Worm (Caenorhabditis elegans) whole organism, L1 larva: Measurements from ENCODE around the gene T19A5.3.

Source experiments
- C04F5.9 ChIP-seq: sonication (generic microtip); optimal IDR thresholded peaks from 2 replicates; lab custom pipeline; 2016; ENCODE audit warnings: missing genetic modification characterization, missing compliant biosample characterization
- F16B12.6 ChIP-seq: fragments of 150-350 bp; optimal IDR thresholded peaks from 2 replicates; lab custom pipeline; 2014; ENCODE audit warnings: missing biosample characterization, missing genetic modification characterization
- Y116A8C.19 ChIP-seq: sonication (generic microtip); optimal IDR thresholded peaks from 2 replicates; lab custom pipeline; 2016; ENCODE audit warnings: missing compliant biosample characterization, missing genetic modification characterization, borderline replicate concordance
- blmp-1 ChIP-seq: fragments of 150-350 bp; optimal IDR thresholded peaks from 2 replicates; lab custom pipeline; 2014; ENCODE audit warnings: missing biosample characterization, missing genetic modification characterization
- ceh-63 ChIP-seq: fragments of 200-800 bp; sonication (Bioruptor generic); optimal IDR thresholded peaks from 2 replicates; lab custom pipeline; 2018; ENCODE audit warnings: mild to moderate bottlenecking, missing genetic modification characterization, missing compliant biosample characterization
- ceh-8 ChIP-seq: fragments of 200-800 bp; sonication (Bioruptor generic); optimal IDR thresholded peaks from 2 replicates; lab custom pipeline; 2018; ENCODE audit warnings: mild to moderate bottlenecking, missing genetic modification characterization, moderate library complexity, missing compliant biosample characterization
- ceh-82 ChIP-seq, 3 experiments: fragments of 150-350 bp in 1 of 3; sonication (generic microtip) in 2 of 3; optimal IDR thresholded peaks; 2 replicates each; lab custom pipeline; 2014 to 2017; ENCODE audit warnings: missing biosample characterization in 3 of 3, missing genetic modification characterization in 3 of 3
- ces-1 ChIP-seq: fragments of 150-350 bp; optimal IDR thresholded peaks from 2 replicates; lab custom pipeline; 2014; ENCODE audit warnings: missing biosample characterization, missing genetic modification reagents, missing genetic modification characterization
- dpl-1 ChIP-seq, 3 experiments: fragments of 150-350 bp in 2 of 3; sonication (generic microtip) in 1 of 3; optimal IDR thresholded peaks; 2 replicates each; lab custom pipeline; 2014 to 2017; ENCODE audit warnings: missing biosample characterization in 3 of 3, missing genetic modification characterization in 3 of 3, missing genetic modification reagents in 3 of 3
- dsc-1 ChIP-seq: sonication (generic microtip); optimal IDR thresholded peaks from 2 replicates; lab custom pipeline; 2016; ENCODE audit warnings: mild to moderate bottlenecking, missing genetic modification characterization, missing compliant biosample characterization
- efl-1 ChIP-seq, 4 experiments: fragments of 150-350 bp; optimal IDR thresholded peaks in 3 of 4; peaks in 1 of 4; 1 replicate in 1 of 4; 2 replicates in 3 of 4; lab custom pipeline; 2014; ENCODE audit warnings: missing biosample characterization in 2 of 4, missing genetic modification characterization in 2 of 4, missing genetic modification reagents in 2 of 4
- elt-2 ChIP-seq: sonication (generic microtip); optimal IDR thresholded peaks from 2 replicates; lab custom pipeline; 2016; ENCODE audit warnings: missing genetic modification characterization, mild to moderate bottlenecking, inconsistent platforms, missing compliant biosample characterization, missing genetic modification reagents
- elt-3 ChIP-seq, 6 experiments: fragments of 150-350 bp in 1 of 6; sonication (generic microtip); optimal IDR thresholded peaks; 2 replicates each; lab custom pipeline; 2017 to 2018; ENCODE audit warnings: missing biosample characterization in 6 of 6, missing genetic modification characterization in 6 of 6, inconsistent platforms in 1 of 6
- fkh-10 ChIP-seq: sonication (generic microtip); optimal IDR thresholded peaks from 2 replicates; lab custom pipeline; 2017; ENCODE audit warnings: missing biosample characterization, missing genetic modification reagents, missing genetic modification characterization
- hlh-17 ChIP-seq: fragments of 200-800 bp; sonication (Bioruptor generic); optimal IDR thresholded peaks from 2 replicates; lab custom pipeline; 2018; ENCODE audit warnings: missing genetic modification characterization, mild to moderate bottlenecking, missing compliant biosample characterization, moderate library complexity, borderline replicate concordance
- hlh-4 ChIP-seq: sonication (generic microtip); optimal IDR thresholded peaks from 2 replicates; lab custom pipeline; 2016; ENCODE audit warnings: mild to moderate bottlenecking, missing genetic modification characterization, missing compliant biosample characterization
- hpl-2 ChIP-seq: fragments of 150-350 bp; optimal IDR thresholded peaks from 2 replicates; lab custom pipeline; 2014; ENCODE audit warnings: missing biosample characterization, missing genetic modification reagents, missing genetic modification characterization
- irx-1 ChIP-seq: sonication (generic microtip); optimal IDR thresholded peaks from 2 replicates; lab custom pipeline; 2016; ENCODE audit warnings: missing genetic modification characterization, missing compliant biosample characterization
- lin-13 ChIP-seq: fragments of 150-350 bp; optimal IDR thresholded peaks from 2 replicates; lab custom pipeline; 2014; ENCODE audit warnings: missing biosample characterization, missing genetic modification reagents, missing genetic modification characterization
- lin-14 ChIP-seq: fragments of 200-800 bp; sonication (Bioruptor generic); optimal IDR thresholded peaks from 2 replicates; lab custom pipeline; 2018; ENCODE audit warnings: mild to moderate bottlenecking, missing genetic modification characterization, moderate library complexity, missing compliant biosample characterization
- lin-15B ChIP-seq: fragments of 150-350 bp; sonication (generic microtip); optimal IDR thresholded peaks from 3 replicates; lab custom pipeline; 2014; ENCODE audit warnings: missing biosample characterization, missing genetic modification characterization
- lin-35 ChIP-seq, 2 experiments: fragments of 150-350 bp; optimal IDR thresholded peaks; 2 replicates each; lab custom pipeline; 2014; ENCODE audit warnings: missing biosample characterization in 2 of 2, missing genetic modification characterization in 2 of 2, missing genetic modification reagents in 2 of 2
- lin-39 ChIP-seq: fragments of 150-350 bp; optimal IDR thresholded peaks from 2 replicates; lab custom pipeline; 2014; ENCODE audit warnings: missing biosample characterization, missing genetic modification reagents, missing genetic modification characterization
- nhr-12 ChIP-seq: sonication (generic microtip); optimal IDR thresholded peaks from 2 replicates; lab custom pipeline; 2017; ENCODE audit warnings: missing biosample characterization, missing genetic modification characterization
- nhr-19 ChIP-seq: fragments of 200-800 bp; sonication (Bioruptor generic); conservative IDR thresholded peaks from 2 replicates; pipeline ENCODE4 v1.3.6; 2022; ENCODE audit warnings: missing genetic modification characterization, missing compliant biosample characterization
- nhr-47 ChIP-seq: sonication (generic microtip); optimal IDR thresholded peaks from 2 replicates; lab custom pipeline; 2016; ENCODE audit warnings: mild to moderate bottlenecking, missing genetic modification characterization, moderate library complexity, missing compliant biosample characterization
- nhr-71 ChIP-seq: sonication (generic microtip); optimal IDR thresholded peaks from 2 replicates; lab custom pipeline; 2016; ENCODE audit warnings: mild to moderate bottlenecking, missing genetic modification characterization, moderate library complexity, missing compliant biosample characterization
- nhr-77 ChIP-seq: fragments of 150-350 bp; optimal IDR thresholded peaks from 2 replicates; lab custom pipeline; 2014; ENCODE audit warnings: missing biosample characterization, missing genetic modification characterization
- nhr-84 ChIP-seq: sonication (generic microtip); optimal IDR thresholded peaks from 2 replicates; lab custom pipeline; 2017; ENCODE audit warnings: missing biosample characterization, missing genetic modification characterization
- nhr-85 ChIP-seq: sonication (generic microtip); peaks from one replicate; lab custom pipeline; 2016; ENCODE audit warnings: missing genetic modification characterization, inconsistent platforms, missing compliant biosample characterization
- pax-3 ChIP-seq: fragments of 200-800 bp; sonication (Bioruptor generic); optimal IDR thresholded peaks from 2 replicates; lab custom pipeline; 2018; ENCODE audit warnings: mild to moderate bottlenecking, missing genetic modification characterization, moderate library complexity, missing compliant biosample characterization
- snpc-4 ChIP-seq: fragments of 150-350 bp; optimal IDR thresholded peaks from 2 replicates; lab custom pipeline; 2014; ENCODE audit warnings: missing biosample characterization, missing genetic modification characterization
- snu-23 ChIP-seq: sonication (generic microtip); optimal IDR thresholded peaks from 2 replicates; lab custom pipeline; 2016; ENCODE audit warnings: missing genetic modification characterization, missing compliant biosample characterization
- sox-4 ChIP-seq: sonication (generic microtip); optimal IDR thresholded peaks from 2 replicates; lab custom pipeline; 2016; ENCODE audit warnings: missing genetic modification characterization, missing compliant biosample characterization
- sptf-1 ChIP-seq: fragments of 150-350 bp; optimal IDR thresholded peaks from 2 replicates; lab custom pipeline; 2014; ENCODE audit warnings: missing biosample characterization, missing genetic modification characterization
- tlp-1 ChIP-seq: fragments of 150-350 bp; optimal IDR thresholded peaks from 2 replicates; lab custom pipeline; 2014; ENCODE audit warnings: missing biosample characterization, missing genetic modification characterization
- unc-62 ChIP-seq: fragments of 150-350 bp; optimal IDR thresholded peaks from 2 replicates; lab custom pipeline; 2014; ENCODE audit warnings: missing biosample characterization, missing genetic modification reagents, missing genetic modification characterization
- unc-86 ChIP-seq: sonication (generic microtip); optimal IDR thresholded peaks from 2 replicates; lab custom pipeline; 2016; ENCODE audit warnings: missing genetic modification characterization, missing compliant biosample characterization
- unc-98 ChIP-seq: fragments of 200-800 bp; sonication (Bioruptor generic); IDR thresholded peaks from 2 replicates; pipeline ENCODE4 v1.3.6; 2022; ENCODE audit warnings: missing genetic modification characterization, missing compliant biosample characterization
- xbp-1 ChIP-seq: sonication (generic microtip); optimal IDR thresholded peaks from 2 replicates; lab custom pipeline; 2016; ENCODE audit warnings: missing genetic modification characterization, missing compliant biosample characterization
- zag-1 ChIP-seq: fragments of 150-350 bp; optimal IDR thresholded peaks from 2 replicates; lab custom pipeline; 2014; ENCODE audit warnings: missing biosample characterization, missing genetic modification characterization

The T19A5.3 gene

ce11 chrV:8934264-8934663 is 9.6 kb downstream of the T19A5.3 start (continued):
- TF ChIP-seq lin-15B (no peak), lin-39 (tag; lab: Kevin White, UChicago) (no peak)

DNA sequence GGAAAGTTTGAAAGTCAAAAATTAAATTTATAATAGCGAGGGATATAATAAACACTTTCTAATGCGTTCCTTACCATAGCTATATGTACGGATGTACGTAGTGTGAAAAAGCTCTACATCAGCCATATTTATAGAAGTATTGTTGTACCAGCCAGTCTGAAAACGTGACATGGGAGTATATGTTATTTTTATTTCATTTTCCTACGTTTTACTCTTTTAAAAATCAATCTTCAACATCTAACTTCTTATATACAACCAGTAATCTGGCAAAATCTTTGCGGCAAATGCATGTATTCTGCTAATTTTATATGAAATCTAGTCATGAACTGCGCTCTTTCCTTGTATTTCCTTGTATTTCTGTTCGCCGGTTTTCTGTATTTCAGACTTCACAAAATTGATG is 11.5 kb downstream of the T19A5.3 start, which contains the start of gene H14N18.2:
Gene H14N18.2 (plus strand): TSS at position 301 of the 400 bp plus-strand sequence.
- TF ChIP-seq hlh-4 (tag; lab: Kevin White, UChicago) = no peak
- no peak for TF ChIP-seq ces-1 (GFP tag; lab: Kevin White, UChicago)
- no peak for TF ChIP-seq nhr-47
- TF ChIP-seq nhr-84 (tag; lab: Kevin White, UChicago) = no peak
- TF ChIP-seq dpl-1 (GFP tag; optimal IDR thresholded peaks at IDR 0.05; lab: Kevin White, UChicago) = no peak
- TF ChIP-seq lin-14 (GFP tag; lab: Kevin White, UChicago) = no peak
- TF ChIP-seq ceh-8 (GFP tag; lab: Kevin White, UChicago) = no peak
- TF ChIP-seq fkh-10 (GFP tag; lab: Kevin White, UChicago) = no peak
- no peak for TF ChIP-seq nhr-77 (tag; lab: Kevin White, UChicago)
- no peak for TF ChIP-seq hpl-2 (GFP tag; lab: Kevin White, UChicago)
- no peak for TF ChIP-seq F16B12.6
- no peak for TF ChIP-seq tlp-1 (tag; lab: Kevin White, UChicago)
- TF ChIP-seq ceh-63 (GFP tag; lab: Kevin White, UChicago) = no peak
- TF ChIP-seq sptf-1 (tag; lab: Kevin White, UChicago) = no peak
- no peak for TF ChIP-seq lin-15B
- TF ChIP-seq unc-98 (GFP tag; lab: Robert Waterston, UW) = no peak
- TF ChIP-seq elt-3 (tag; optimal IDR thresholded peaks at IDR 0.05; lab: Kevin White, UChicago) = no peak
- TF ChIP-seq unc-62 (GFP tag; lab: Kevin White, UChicago) = no peak
- no peak for TF ChIP-seq blmp-1 (tag; lab: Kevin White, UChicago)
- TF ChIP-seq unc-86 (tag; lab: Kevin White, UChicago) = no peak

DNA sequence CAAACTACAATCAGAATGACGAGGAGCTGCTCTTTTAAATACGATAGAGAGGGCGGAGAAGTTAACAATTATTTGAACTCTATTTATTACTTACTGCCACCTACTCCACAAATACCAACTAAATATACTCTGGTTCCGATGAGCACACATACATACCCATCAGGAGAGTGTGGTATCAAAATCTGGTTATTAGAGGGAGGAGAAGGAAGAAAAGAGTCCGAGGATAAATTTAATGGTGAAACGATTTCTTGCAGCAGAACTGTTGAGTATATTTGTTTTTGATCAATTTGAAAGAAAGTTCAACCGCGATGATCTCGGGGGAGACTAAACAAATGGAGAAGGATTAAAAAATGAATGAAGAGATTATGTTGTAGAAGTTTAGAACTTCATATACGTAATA is 14.9 kb downstream of the T19A5.3 start, which contains the start of gene H14N18.4:
Gene H14N18.4 (minus strand): TSS at position 12 of the 400 bp plus-strand sequence.
- TF ChIP-seq elt-3 (tag; optimal IDR thresholded peaks at IDR 0.05; lab: Kevin White, UChicago) (no peak), irx-1 (tag; lab: Kevin White, UChicago) (no peak), hlh-17 (GFP tag; lab: Kevin White, UChicago) (no peak), nhr-71 (tag; lab: Kevin White, UChicago) (no peak), lin-35 (GFP tag; optimal IDR thresholded peaks at IDR 0.05; lab: Kevin White, UChicago) (no peak), efl-1 (optimal IDR thresholded peaks at IDR 0.05; lab: Kevin White, UChicago) (no peak), efl-1 (GFP tag; optimal IDR thresholded peaks at IDR 0.05 in 1 of 2; lab: Kevin White, UChicago) (peak in 1 of 2 experiments; percentile 32)

ce11 chrV:8927715-8928114 is 16.1 kb downstream of the T19A5.3 start:
- TF ChIP-seq lin-35 (GFP tag; optimal IDR thresholded peaks at IDR 0.05; lab: Kevin White, UChicago) (no peak), irx-1 (tag; lab: Kevin White, UChicago) (no peak), xbp-1 (tag; lab: Kevin White, UChicago) (no peak)

DNA sequence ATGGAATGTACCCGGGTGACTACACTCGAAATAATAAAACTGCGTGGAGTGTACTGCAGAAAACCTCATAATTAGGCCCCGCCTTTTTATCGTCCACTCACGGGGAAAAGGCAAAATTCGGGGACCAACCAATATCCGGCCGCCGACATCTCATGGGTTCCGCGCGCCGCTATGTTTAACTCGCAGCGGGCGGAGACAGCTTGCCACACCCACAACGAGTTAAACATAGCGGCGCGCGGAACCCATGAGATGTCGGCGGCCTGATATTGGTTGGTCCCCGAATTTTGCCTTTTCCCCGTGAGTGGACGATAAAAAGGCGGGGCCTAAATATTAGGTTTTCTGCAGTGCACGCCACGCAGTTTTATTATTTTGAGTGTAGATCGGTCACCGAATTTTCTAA is 19.9 kb downstream of the T19A5.3 start:
- peak; percentile 22 for TF ChIP-seq nhr-85

DNA sequence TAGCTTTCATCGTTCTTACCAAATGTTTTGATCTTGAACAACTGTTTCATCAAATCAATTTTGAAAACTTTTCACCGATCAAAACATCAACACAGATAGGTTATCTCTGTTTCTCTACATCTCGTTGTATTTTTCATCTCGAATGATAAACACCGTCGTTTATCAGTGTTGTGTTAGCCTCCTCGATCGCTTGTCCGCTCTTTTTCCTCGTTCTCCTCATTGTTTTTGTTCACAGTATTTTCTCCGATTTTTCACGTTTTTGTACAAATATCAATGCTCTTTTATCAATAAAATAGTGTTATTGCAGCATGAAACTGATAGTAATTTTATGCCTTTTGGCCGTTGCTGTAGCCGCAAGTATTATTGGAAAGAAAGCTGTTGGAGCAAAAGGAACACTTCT is 21.1 kb downstream of the T19A5.3 start, which contains the start of gene ttr-47:
Gene ttr-47 (plus strand): TSS at position 308 of the 400 bp plus-strand sequence.
- TF ChIP-seq nhr-71 (tag; lab: Kevin White, UChicago) = peak; percentile 36
- TF ChIP-seq Y116A8C.19 (tag; lab: Kevin White, UChicago) = no peak
- no peak for TF ChIP-seq zag-1 (tag; lab: Kevin White, UChicago)
- TF ChIP-seq ceh-63 (GFP tag; lab: Kevin White, UChicago) = no peak
- peak; percentile 68 for TF ChIP-seq elt-2 (tag; lab: Kevin White, UChicago)
- TF ChIP-seq blmp-1 (tag; lab: Kevin White, UChicago) = peak; percentile 15
- no peak for TF ChIP-seq ceh-82 (tag; optimal IDR thresholded peaks at IDR 0.05; lab: Kevin White, UChicago)
- no peak for TF ChIP-seq dsc-1 (tag; lab: Kevin White, UChicago)
- TF ChIP-seq pax-3 (tag; lab: Kevin White, UChicago) = no peak
- peak in 1 of 6 experiments; percentile 32 for TF ChIP-seq elt-3 (tag; optimal IDR thresholded peaks at IDR 0.05; lab: Kevin White, UChicago)
- no peak; the same call in 1 of the 2 replicates for TF ChIP-seq nhr-19 (GFP tag; lab: Robert Waterston, UW)
- no peak for TF ChIP-seq C04F5.9 (tag; lab: Kevin White, UChicago)
- no peak for TF ChIP-seq sox-4 (tag; lab: Kevin White, UChicago)
- no peak for TF ChIP-seq nhr-12
- peak; percentile 52 for TF ChIP-seq nhr-85
- TF ChIP-seq xbp-1 (tag; lab: Kevin White, UChicago) = no peak
- peak; percentile 16 for TF ChIP-seq snu-23 (GFP tag; lab: Kevin White, UChicago)
- no peak for TF ChIP-seq snpc-4 (tag; lab: Kevin White, UChicago)
- TF ChIP-seq lin-13 = no peak
- TF ChIP-seq lin-14 (GFP tag; lab: Kevin White, UChicago) = peak; percentile 73
